Worm (Caenorhabditis elegans): ENCODE measurements around the gene tbc-13.

Gene tbc-13

ce11 chrX:12516482-12516826, 31.6 kb downstream of the tbc-13 start (continued):
- TF ChIP-seq elt-2 (tag; optimal IDR thresholded peaks at IDR 0.05) (no peak), nhr-19 (GFP tag; conservative IDR thresholded peaks at IDR 0.05) (no peak; the same call in 1 of the 2 replicates), nhr-71 (tag; optimal IDR thresholded peaks at IDR 0.05) (peak; percentile 81), nhr-11 (tag; optimal IDR thresholded peaks at IDR 0.05) (no peak), fkh-10 (GFP tag; optimal IDR thresholded peaks at IDR 0.05) (no peak), ceh-90 (tag; optimal IDR thresholded peaks at IDR 0.05) (no peak), irx-1 (tag; optimal IDR thresholded peaks at IDR 0.05) (no peak), nhr-77 (tag; optimal IDR thresholded peaks at IDR 0.05) (no peak), lsy-2 (tag; optimal IDR thresholded peaks at IDR 0.05) (no peak), rnt-1 (tag; optimal IDR thresholded peaks at IDR 0.05) (no peak), nhr-90 (tag; optimal IDR thresholded peaks at IDR 0.05; ENCODE audit: poor library complexity) (no peak), ceh-82 (tag; optimal IDR thresholded peaks at IDR 0.05) (no peak), F16B12.6 (tag; optimal IDR thresholded peaks at IDR 0.05) (no peak), zip-4 (GFP tag; optimal IDR thresholded peaks at IDR 0.05) (no peak)

- no peak for TF ChIP-seq ceh-8 (GFP tag; optimal IDR thresholded peaks at IDR 0.05)
- TF ChIP-seq tbx-2 (tag; optimal IDR thresholded peaks at IDR 0.05) = peak; percentile 59
- TF ChIP-seq skn-1 (tag; optimal IDR thresholded peaks at IDR 0.05) = peak; percentile 14
- no peak for TF ChIP-seq ceh-90 (tag; optimal IDR thresholded peaks at IDR 0.05)
- TF ChIP-seq elt-2 (tag; optimal IDR thresholded peaks at IDR 0.05) = no peak
- TF ChIP-seq pqm-1 (tag; optimal IDR thresholded peaks at IDR 0.05) = no peak
- TF ChIP-seq dpl-1 (GFP tag; optimal IDR thresholded peaks at IDR 0.05) = peak in 1 of 3 experiments; percentile 6
- no peak for TF ChIP-seq ztf-11 (tag; optimal IDR thresholded peaks at IDR 0.05)
- TF ChIP-seq lin-14 (GFP tag; optimal IDR thresholded peaks at IDR 0.05) = peak; percentile 93
- TF ChIP-seq lin-39 (tag; optimal IDR thresholded peaks at IDR 0.05) = no peak
- no peak for TF ChIP-seq nhr-11 (tag; optimal IDR thresholded peaks at IDR 0.05)
- TF ChIP-seq unc-86 (tag; optimal IDR thresholded peaks at IDR 0.05) = peak; percentile 18
- TF ChIP-seq nhr-12 (tag; optimal IDR thresholded peaks at IDR 0.05) = no peak
- TF ChIP-seq lir-3 (tag; optimal IDR thresholded peaks at IDR 0.05; ENCODE audit: poor library complexity) = peak; percentile 2
- peak; percentile 22 for TF ChIP-seq ztf-4 (tag; optimal IDR thresholded peaks at IDR 0.05)
- TF ChIP-seq snu-23 (GFP tag; optimal IDR thresholded peaks at IDR 0.05) = peak; percentile 59
- TF ChIP-seq ama-1 (optimal IDR thresholded peaks at IDR 0.05) = peak; percentile 2
- TF ChIP-seq zip-4 (GFP tag; optimal IDR thresholded peaks at IDR 0.05) = no peak
- TF ChIP-seq snpc-4 (tag; optimal IDR thresholded peaks at IDR 0.05) = no peak
- no peak for TF ChIP-seq tlp-1 (tag; optimal IDR thresholded peaks at IDR 0.05)
- peak; percentile 28 for TF ChIP-seq xbp-1 (tag; optimal IDR thresholded peaks at IDR 0.05)
- peak; percentile 8 for TF ChIP-seq fkh-10 (GFP tag; optimal IDR thresholded peaks at IDR 0.05)
- peak; percentile 40 for TF ChIP-seq rnt-1 (tag; optimal IDR thresholded peaks at IDR 0.05)
- peak; percentile 29 for TF ChIP-seq nhr-77 (tag; optimal IDR thresholded peaks at IDR 0.05)
- peak; percentile 16 to 50 for TF ChIP-seq lin-35 (GFP tag; optimal IDR thresholded peaks at IDR 0.05)
- TF ChIP-seq nhr-71 (tag; optimal IDR thresholded peaks at IDR 0.05) = peak; percentile 85
- TF ChIP-seq nhr-20 (tag; optimal IDR thresholded peaks at IDR 0.05) = peak; percentile 87
- TF ChIP-seq hlh-17 (GFP tag; optimal IDR thresholded peaks at IDR 0.05; ENCODE audit: borderline replicate concordance) = no peak
- no peak for TF ChIP-seq mab-9 (GFP tag; IDR thresholded peaks at IDR 0.05)
- peak; percentile 40 for TF ChIP-seq mep-1 (tag; optimal IDR thresholded peaks at IDR 0.05)
- TF ChIP-seq fkh-4 (tag; optimal IDR thresholded peaks at IDR 0.05; ENCODE audit: borderline replicate concordance) = no peak
- no peak for TF ChIP-seq nhr-85 (tag)
- peak; percentile 61 for TF ChIP-seq dsc-1 (tag; optimal IDR thresholded peaks at IDR 0.05)
- no peak for TF ChIP-seq aly-2 (tag; optimal IDR thresholded peaks at IDR 0.05)
- TF ChIP-seq nhr-28 (tag; optimal IDR thresholded peaks at IDR 0.05) = no peak
- TF ChIP-seq unc-130 (tag; optimal IDR thresholded peaks at IDR 0.05) = peak; percentile 4
- TF ChIP-seq ceh-82 (tag; optimal IDR thresholded peaks at IDR 0.05) = peak; percentile 18 to 53 (median 41)
- peak; percentile 29 for TF ChIP-seq jun-1 (tag; optimal IDR thresholded peaks at IDR 0.05)
- TF ChIP-seq fkh-8 (tag; optimal IDR thresholded peaks at IDR 0.05) = peak; percentile 68
- TF ChIP-seq lsy-2 (tag; optimal IDR thresholded peaks at IDR 0.05) = peak; percentile 36 to 37
- TF ChIP-seq elt-3 (tag; optimal IDR thresholded peaks at IDR 0.05) = peak in 1 of 6 experiments; percentile 49
- TF ChIP-seq grh-1 (GFP tag; IDR thresholded peaks at IDR 0.05) = no peak
- no peak for TF ChIP-seq lin-15B (tag; optimal IDR thresholded peaks at IDR 0.05)
- peak; percentile 36 for TF ChIP-seq swsn-7 (tag; optimal IDR thresholded peaks at IDR 0.05)
- TF ChIP-seq C16A3.4 (tag; optimal IDR thresholded peaks at IDR 0.05) = peak; percentile 29
- peak; percentile 63 for TF ChIP-seq nhr-47 (tag; optimal IDR thresholded peaks at IDR 0.05)
Measured at ce11 chrX:12517307-12517706, 32.5 kb downstream of the tbc-13 start.
